Fruit fly (Drosophila melanogaster): ENCODE measurements around the gene CG31510.

DNA sequence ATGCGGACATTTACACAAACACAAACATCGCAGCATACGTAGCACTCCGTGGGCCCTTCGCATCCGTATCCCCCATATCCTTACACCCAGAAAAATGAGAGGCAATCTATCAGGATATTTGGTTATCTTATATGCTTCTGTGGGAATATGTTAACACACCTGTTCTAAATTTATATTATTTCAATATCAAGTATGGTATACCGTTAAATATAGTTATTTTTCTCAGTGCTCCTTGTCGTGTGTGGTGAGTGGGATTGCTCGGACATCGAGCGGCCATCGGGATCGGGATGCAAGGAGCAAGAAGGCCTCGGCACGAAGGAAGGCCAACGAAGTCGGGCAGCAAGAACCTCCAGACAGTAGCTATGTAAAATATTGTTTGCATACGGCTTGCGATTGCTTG lies 38.8 kb upstream of the CG31510 start:
- TF ChIP-seq her (GFP tag; optimal IDR thresholded peaks at IDR 0.05) (no peak), CG11723 (GFP tag; optimal IDR thresholded peaks at IDR 0.05) (no peak), fd3F (GFP tag; optimal IDR thresholded peaks at IDR 0.05) (no peak), ttk (GFP tag; IDR thresholded peaks at IDR 0.05) (no peak), jigr1 (GFP tag; IDR thresholded peaks at IDR 0.05) (no peak), CG15514 (GFP tag; optimal IDR thresholded peaks at IDR 0.05) (no peak), Ets97D (GFP tag; optimal IDR thresholded peaks at IDR 0.05) (no peak), CG14965 (GFP tag; optimal IDR thresholded peaks at IDR 0.05; ENCODE audit: borderline replicate concordance) (no peak), Tbp (GFP tag; optimal IDR thresholded peaks at IDR 0.05) (no peak), dmrt11E (tag; optimal IDR thresholded peaks at IDR 0.05) (no peak)
